Worm (Caenorhabditis elegans) whole organism, L1 larva: ENCODE results near the gene ceh-18.

ENCODE experiments used
- aha-1 ChIP-seq: fragments of 150-350 bp; optimal IDR thresholded peaks from 2 replicates; lab custom pipeline; 2014; ENCODE audit warnings: missing biosample characterization, missing genetic modification characterization
- ama-1 ChIP-seq: fragments of 150-350 bp; optimal IDR thresholded peaks from 2 replicates; lab custom pipeline; 2014
- blmp-1 ChIP-seq: fragments of 150-350 bp; optimal IDR thresholded peaks from 2 replicates; lab custom pipeline; 2014; ENCODE audit warnings: missing biosample characterization, missing genetic modification characterization
- ceh-8 ChIP-seq: fragments of 200-800 bp; sonication (Bioruptor generic); optimal IDR thresholded peaks from 2 replicates; lab custom pipeline; 2018; ENCODE audit warnings: mild to moderate bottlenecking, missing genetic modification characterization, moderate library complexity, missing compliant biosample characterization
- ceh-82 ChIP-seq, 3 experiments: fragments of 150-350 bp in 1 of 3; sonication (generic microtip) in 2 of 3; optimal IDR thresholded peaks; 2 replicates each; lab custom pipeline; 2014 to 2017; ENCODE audit warnings: missing biosample characterization in 3 of 3, missing genetic modification characterization in 3 of 3
- dsc-1 ChIP-seq: sonication (generic microtip); optimal IDR thresholded peaks from 2 replicates; lab custom pipeline; 2016; ENCODE audit warnings: mild to moderate bottlenecking, missing genetic modification characterization, missing compliant biosample characterization
- egl-27 ChIP-seq, 2 experiments: fragments of 150-350 bp in 1 of 2; sonication (generic microtip); optimal IDR thresholded peaks; 3 replicates each; lab custom pipeline; 2017 to 2018; ENCODE audit warnings: missing biosample characterization in 2 of 2, missing genetic modification characterization in 2 of 2, missing genetic modification reagents in 2 of 2
- elt-2 ChIP-seq: sonication (generic microtip); optimal IDR thresholded peaks from 2 replicates; lab custom pipeline; 2016; ENCODE audit warnings: missing genetic modification characterization, mild to moderate bottlenecking, inconsistent platforms, missing compliant biosample characterization, missing genetic modification reagents
- elt-3 ChIP-seq, 6 experiments: fragments of 150-350 bp in 1 of 6; sonication (generic microtip); optimal IDR thresholded peaks; 2 replicates each; lab custom pipeline; 2017 to 2018; ENCODE audit warnings: missing biosample characterization in 6 of 6, missing genetic modification characterization in 6 of 6, inconsistent platforms in 1 of 6
- fkh-10 ChIP-seq: sonication (generic microtip); optimal IDR thresholded peaks from 2 replicates; lab custom pipeline; 2017; ENCODE audit warnings: missing biosample characterization, missing genetic modification reagents, missing genetic modification characterization
- fkh-4 ChIP-seq: sonication (generic microtip); optimal IDR thresholded peaks from 2 replicates; lab custom pipeline; 2016; ENCODE audit warnings: missing compliant biosample characterization, missing genetic modification characterization, borderline replicate concordance
- fkh-8 ChIP-seq: sonication (generic microtip); optimal IDR thresholded peaks from 2 replicates; lab custom pipeline; 2016; ENCODE audit warnings: mild to moderate bottlenecking, missing genetic modification characterization, missing compliant biosample characterization
- hpl-2 ChIP-seq: fragments of 150-350 bp; optimal IDR thresholded peaks from 2 replicates; lab custom pipeline; 2014; ENCODE audit warnings: missing biosample characterization, missing genetic modification reagents, missing genetic modification characterization
- lin-14 ChIP-seq: fragments of 200-800 bp; sonication (Bioruptor generic); optimal IDR thresholded peaks from 2 replicates; lab custom pipeline; 2018; ENCODE audit warnings: mild to moderate bottlenecking, missing genetic modification characterization, moderate library complexity, missing compliant biosample characterization
- lin-35 ChIP-seq, 2 experiments: fragments of 150-350 bp; optimal IDR thresholded peaks; 2 replicates each; lab custom pipeline; 2014; ENCODE audit warnings: missing biosample characterization in 2 of 2, missing genetic modification characterization in 2 of 2, missing genetic modification reagents in 2 of 2
- mdl-1 ChIP-seq, 2 experiments: fragments of 150-350 bp; optimal IDR thresholded peaks; 2 replicates each; lab custom pipeline; 2014 to 2017; ENCODE audit warnings: missing biosample characterization in 2 of 2, missing genetic modification characterization in 2 of 2, inconsistent platforms in 1 of 2
- mep-1 ChIP-seq: fragments of 150-350 bp; optimal IDR thresholded peaks from 2 replicates; lab custom pipeline; 2014; ENCODE audit warnings: missing biosample characterization, missing genetic modification characterization
- nhr-20 ChIP-seq: sonication (generic microtip); optimal IDR thresholded peaks from 2 replicates; lab custom pipeline; 2016; ENCODE audit warnings: mild to moderate bottlenecking, missing genetic modification characterization, missing compliant biosample characterization
- nhr-47 ChIP-seq: sonication (generic microtip); optimal IDR thresholded peaks from 2 replicates; lab custom pipeline; 2016; ENCODE audit warnings: mild to moderate bottlenecking, missing genetic modification characterization, moderate library complexity, missing compliant biosample characterization
- nhr-76 ChIP-seq: sonication (generic microtip); optimal IDR thresholded peaks from 2 replicates; lab custom pipeline; 2017; ENCODE audit warnings: missing biosample characterization, missing genetic modification characterization
- nhr-77 ChIP-seq: fragments of 150-350 bp; optimal IDR thresholded peaks from 2 replicates; lab custom pipeline; 2014; ENCODE audit warnings: missing biosample characterization, missing genetic modification characterization
- nhr-84 ChIP-seq: sonication (generic microtip); optimal IDR thresholded peaks from 2 replicates; lab custom pipeline; 2017; ENCODE audit warnings: missing biosample characterization, missing genetic modification characterization
- nhr-85 ChIP-seq: sonication (generic microtip); peaks from one replicate; lab custom pipeline; 2016; ENCODE audit warnings: missing genetic modification characterization, inconsistent platforms, missing compliant biosample characterization
- pax-3 ChIP-seq: fragments of 200-800 bp; sonication (Bioruptor generic); optimal IDR thresholded peaks from 2 replicates; lab custom pipeline; 2018; ENCODE audit warnings: mild to moderate bottlenecking, missing genetic modification characterization, moderate library complexity, missing compliant biosample characterization
- pqm-1 ChIP-seq: sonication (generic microtip); optimal IDR thresholded peaks from 3 replicates; lab custom pipeline; 2017; ENCODE audit warnings: missing biosample characterization, missing genetic modification characterization
- rnt-1 ChIP-seq: sonication (generic microtip); optimal IDR thresholded peaks from 2 replicates; lab custom pipeline; 2016; ENCODE audit warnings: mild to moderate bottlenecking, missing genetic modification characterization, moderate library complexity, missing compliant biosample characterization
- snu-23 ChIP-seq: sonication (generic microtip); optimal IDR thresholded peaks from 2 replicates; lab custom pipeline; 2016; ENCODE audit warnings: missing genetic modification characterization, missing compliant biosample characterization
- sox-4 ChIP-seq: sonication (generic microtip); optimal IDR thresholded peaks from 2 replicates; lab custom pipeline; 2016; ENCODE audit warnings: missing genetic modification characterization, missing compliant biosample characterization
- sup-37 ChIP-seq: fragments of 200-800 bp; sonication (Bioruptor generic); optimal IDR thresholded peaks from 2 replicates; lab custom pipeline; 2018; ENCODE audit warnings: mild to moderate bottlenecking, missing genetic modification characterization, missing compliant biosample characterization
- swsn-7 ChIP-seq: sonication (generic microtip); optimal IDR thresholded peaks from 2 replicates; lab custom pipeline; 2016; ENCODE audit warnings: missing genetic modification characterization, missing compliant biosample characterization
- tbx-2 ChIP-seq: sonication (generic microtip); optimal IDR thresholded peaks from 2 replicates; lab custom pipeline; 2016; ENCODE audit warnings: missing genetic modification characterization, missing compliant biosample characterization
- unc-30 ChIP-seq: sonication (generic microtip); optimal IDR thresholded peaks from 2 replicates; lab custom pipeline; 2017; ENCODE audit warnings: missing biosample characterization, missing genetic modification characterization
- unc-86 ChIP-seq: sonication (generic microtip); optimal IDR thresholded peaks from 2 replicates; lab custom pipeline; 2016; ENCODE audit warnings: missing genetic modification characterization, missing compliant biosample characterization
- unc-98 ChIP-seq: fragments of 200-800 bp; sonication (Bioruptor generic); IDR thresholded peaks from 2 replicates; pipeline ENCODE4 v1.3.6; 2022; ENCODE audit warnings: missing genetic modification characterization, missing compliant biosample characterization
- ztf-4 ChIP-seq: fragments of 150-350 bp; optimal IDR thresholded peaks from 2 replicates; lab custom pipeline; 2014; ENCODE audit warnings: missing biosample characterization, missing genetic modification characterization

The ceh-18 gene

DNA sequence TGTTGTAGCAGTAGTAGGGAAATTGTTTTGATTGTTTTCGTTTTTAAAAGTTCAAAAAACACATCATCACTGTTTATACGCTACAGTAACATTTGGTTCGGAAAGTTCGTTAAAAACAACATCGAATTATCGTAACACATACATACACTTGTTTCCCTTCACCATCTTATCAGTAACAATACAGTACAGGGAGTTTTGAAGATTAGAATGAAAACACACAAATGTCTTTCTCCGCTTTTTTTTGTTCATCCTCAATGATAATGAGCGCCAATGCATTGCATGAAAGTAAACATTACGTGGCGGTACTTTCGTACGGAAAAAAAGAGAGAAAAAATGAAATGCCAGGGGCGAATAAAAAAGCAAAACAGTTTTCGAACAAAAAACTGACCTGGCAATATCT is 28.0 kb downstream of the ceh-18 start (continued):
- TF ChIP-seq unc-30 (no peak), aha-1 (tag; lab: Kevin White, UChicago) (no peak)

DNA sequence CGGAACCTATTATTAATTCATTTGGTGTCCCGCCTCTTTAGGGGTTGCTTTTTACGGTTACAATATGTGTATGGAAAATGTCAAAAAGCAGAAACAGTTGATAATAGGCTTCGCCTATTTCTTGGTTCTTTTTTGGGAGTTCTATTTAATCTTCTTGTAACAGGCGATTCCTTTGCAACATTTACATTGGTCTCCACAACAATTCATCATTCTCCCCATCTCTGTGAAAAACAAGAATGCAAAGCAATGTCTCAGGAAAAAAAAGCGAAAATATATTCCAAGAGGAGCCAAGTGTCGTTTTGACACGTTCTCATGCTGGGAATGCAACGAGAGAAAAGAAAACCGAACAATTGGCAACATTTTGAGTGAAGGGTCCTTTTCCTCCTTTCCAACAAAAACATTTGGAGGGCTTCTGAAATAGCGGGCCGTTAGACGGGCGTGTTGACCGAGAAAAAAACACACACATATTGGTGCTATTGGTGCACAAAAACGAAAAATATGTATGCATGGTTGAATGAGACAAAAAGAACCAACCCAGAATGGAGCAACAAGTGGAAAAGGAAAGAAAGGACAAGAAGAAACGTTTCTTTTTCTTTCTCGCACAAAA is 28.9 kb downstream of the ceh-18 start:
- TF ChIP-seq fkh-10 (GFP tag; lab: Kevin White, UChicago) = peak; percentile 14
- TF ChIP-seq lin-14 (GFP tag; lab: Kevin White, UChicago) = peak; percentile 32
- TF ChIP-seq egl-27 (tag; optimal IDR thresholded peaks at IDR 0.05; lab: Kevin White, UChicago) = no peak
- TF ChIP-seq unc-86 (tag; lab: Kevin White, UChicago) = no peak

DNA sequence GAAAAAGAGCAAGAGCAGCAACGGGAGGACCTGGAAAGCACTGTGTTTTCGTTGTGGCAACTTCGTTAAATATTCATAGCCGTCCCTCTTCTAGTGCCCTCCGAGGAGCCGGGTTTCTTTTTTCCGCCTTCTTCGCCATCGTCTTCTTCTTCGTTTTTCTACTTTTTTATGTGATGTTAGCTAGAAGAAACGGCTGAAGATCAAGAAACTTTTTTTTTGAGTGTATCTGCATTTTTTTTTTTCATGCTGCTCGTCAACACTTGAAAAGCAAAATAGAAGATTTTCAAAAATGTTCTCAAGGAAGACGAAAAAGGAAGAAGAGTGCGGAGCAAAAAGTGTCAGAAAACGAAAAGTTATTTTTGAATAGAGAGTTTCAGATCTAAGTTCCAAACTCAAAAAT is 30.3 kb downstream of the ceh-18 start:
- TF ChIP-seq nhr-84 (tag; lab: Kevin White, UChicago) = no peak
- TF ChIP-seq fkh-10 (GFP tag; lab: Kevin White, UChicago) = peak; percentile 42
- no peak for TF ChIP-seq ztf-4 (tag; lab: Kevin White, UChicago)

DNA sequence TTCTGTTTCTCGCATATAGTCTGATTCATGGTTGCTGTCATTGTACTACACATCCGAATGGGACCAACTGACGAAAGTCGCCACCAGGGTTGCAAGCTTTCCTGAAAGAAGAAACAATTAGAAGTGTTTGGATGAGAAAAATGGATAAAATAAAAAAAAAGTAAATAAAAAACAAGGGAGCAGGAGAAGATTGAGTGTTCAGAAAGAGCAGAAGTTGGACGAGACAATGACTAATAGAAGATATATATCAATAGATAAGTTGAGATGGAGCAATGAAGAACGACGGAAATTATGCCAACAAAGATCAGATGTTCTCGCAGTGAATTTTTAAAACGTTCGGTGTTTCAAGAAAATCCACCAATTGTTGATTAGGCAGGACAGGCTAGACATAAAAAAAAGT is 30.7 kb downstream of the ceh-18 start, which contains the start of gene fkh-9:
TSS of gene fkh-9 (minus strand) at position 101 of the 400 bp plus-strand sequence.
- TF ChIP-seq egl-27 (tag; optimal IDR thresholded peaks at IDR 0.05; lab: Kevin White, UChicago) = no peak
- no peak for TF ChIP-seq nhr-47 (tag; lab: Kevin White, UChicago)
- TF ChIP-seq lin-35 (GFP tag; optimal IDR thresholded peaks at IDR 0.05; lab: Kevin White, UChicago) = no peak
- TF ChIP-seq nhr-84 (tag; lab: Kevin White, UChicago) = no peak
- TF ChIP-seq pax-3 (tag; lab: Kevin White, UChicago) = no peak
- TF ChIP-seq hpl-2 (GFP tag; lab: Kevin White, UChicago) = no peak

DNA sequence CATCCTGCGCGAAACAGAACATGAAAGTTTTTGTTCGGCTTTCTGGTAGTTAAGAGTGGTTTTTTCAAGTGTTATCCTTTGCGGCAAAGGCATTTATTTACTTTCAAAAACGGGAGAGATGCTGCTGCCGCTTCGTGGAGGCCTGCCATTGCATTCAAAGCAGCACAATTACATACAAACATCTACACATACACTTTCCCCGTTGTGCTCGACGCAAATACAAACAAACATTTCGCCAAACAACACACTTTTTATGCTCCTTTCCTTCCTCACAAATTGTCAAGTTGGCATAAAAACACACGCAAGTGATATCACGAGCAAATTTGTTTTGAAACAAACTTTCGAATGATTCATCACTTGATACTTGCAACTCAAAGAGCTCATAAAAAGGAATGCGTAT is 31.4 kb downstream of the ceh-18 start:
- TF ChIP-seq dsc-1 (tag; lab: Kevin White, UChicago) (no peak), tbx-2 (peak; percentile 45), fkh-4 (tag; lab: Kevin White, UChicago) (no peak), fkh-10 (GFP tag; lab: Kevin White, UChicago) (no peak), nhr-20 (peak; percentile 5), egl-27 (tag; optimal IDR thresholded peaks at IDR 0.05; lab: Kevin White, UChicago) (peak in 1 of 2 experiments; percentile 21), mdl-1 (tag; optimal IDR thresholded peaks at IDR 0.05; lab: Kevin White, UChicago) (peak in 1 of 2 experiments; percentile 12), rnt-1 (tag; lab: Kevin White, UChicago) (peak; percentile 11), nhr-77 (peak; percentile 44), elt-3 (tag; optimal IDR thresholded peaks at IDR 0.05; lab: Kevin White, UChicago) (no peak), lin-14 (GFP tag; lab: Kevin White, UChicago) (peak; percentile 55), ceh-8 (no peak), ama-1 (lab: Kevin White, UChicago) (peak; percentile 1)

DNA sequence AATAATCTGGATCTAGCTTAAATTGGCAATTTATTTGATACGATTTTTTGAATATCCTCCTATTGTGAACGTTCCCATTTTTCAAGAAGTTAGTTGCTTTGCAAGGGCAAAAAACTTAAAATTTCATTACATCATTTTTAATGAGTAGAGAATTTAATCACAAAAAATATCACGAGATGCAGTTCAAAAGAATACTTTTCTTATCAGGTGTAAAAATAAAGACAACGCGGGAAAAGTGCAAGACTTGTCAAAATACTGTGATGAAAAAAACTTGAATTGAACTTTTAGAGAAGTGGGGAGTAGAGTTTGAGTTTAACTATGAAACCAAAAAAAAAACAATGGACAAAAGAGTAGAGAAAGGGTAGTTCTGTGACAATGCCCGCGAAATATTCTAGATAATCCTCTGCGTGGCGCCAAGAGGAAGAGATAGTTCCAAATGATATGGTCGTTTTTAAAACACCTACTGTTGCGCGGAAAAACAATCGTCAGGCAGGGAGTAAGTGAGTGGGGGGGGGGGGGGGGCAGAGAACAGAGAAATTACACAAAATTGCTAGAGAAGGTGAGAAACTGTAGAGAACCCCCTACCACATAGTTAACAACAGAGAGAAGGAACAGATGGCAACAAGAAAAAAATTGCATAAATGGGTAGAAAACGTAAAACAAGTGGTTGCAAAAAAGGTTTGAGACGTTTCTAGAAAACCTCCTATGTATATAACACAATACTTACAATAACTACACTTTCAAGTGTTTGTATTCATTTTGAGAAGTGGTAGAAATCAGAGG is 32.5 kb downstream of the ceh-18 start:
- no peak for TF ChIP-seq ceh-82 (tag; optimal IDR thresholded peaks at IDR 0.05; lab: Kevin White, UChicago)
- TF ChIP-seq nhr-76 (tag; lab: Kevin White, UChicago) = no peak
- TF ChIP-seq fkh-8 = no peak
- TF ChIP-seq pax-3 (tag; lab: Kevin White, UChicago) = no peak
- peak; percentile 25 for TF ChIP-seq lin-14 (GFP tag; lab: Kevin White, UChicago)
- TF ChIP-seq fkh-10 (GFP tag; lab: Kevin White, UChicago) = no peak
- peak; percentile 1 for TF ChIP-seq snu-23 (GFP tag; lab: Kevin White, UChicago)
- TF ChIP-seq swsn-7 (tag; lab: Kevin White, UChicago) = no peak
- TF ChIP-seq sup-37 = no peak
- peak; percentile 35 for TF ChIP-seq blmp-1 (tag; lab: Kevin White, UChicago)
- TF ChIP-seq mep-1 (tag; lab: Kevin White, UChicago) = no peak
- peak; percentile 68 for TF ChIP-seq elt-2 (tag; lab: Kevin White, UChicago)
- TF ChIP-seq unc-98 (GFP tag; lab: Robert Waterston, UW) = no peak
- TF ChIP-seq nhr-85 (tag; lab: Kevin White, UChicago) = peak; percentile 72
- no peak for TF ChIP-seq sox-4
- TF ChIP-seq pqm-1 (tag; lab: Kevin White, UChicago) = no peak
